Worm (Caenorhabditis elegans) whole organism, L1 larva: Measurements from ENCODE around the gene nhr-232.
A peak's percentile ranks its signal among the peaks of the same experiment; 100 is the strongest.

Experiments
- C16A3.4 ChIP-seq: fragments of 150-350 bp; optimal IDR thresholded peaks from 2 replicates; lab custom pipeline; 2014; ENCODE audit warnings: missing biosample characterization, missing genetic modification characterization
- aly-2 ChIP-seq: fragments of 150-350 bp; optimal IDR thresholded peaks from 2 replicates; lab custom pipeline; 2014; ENCODE audit warnings: missing biosample characterization, missing genetic modification characterization
- blmp-1 ChIP-seq: fragments of 150-350 bp; optimal IDR thresholded peaks from 2 replicates; lab custom pipeline; 2014; ENCODE audit warnings: missing biosample characterization, missing genetic modification characterization
- ceh-90 ChIP-seq: sonication (generic microtip); optimal IDR thresholded peaks from 2 replicates; lab custom pipeline; 2016; ENCODE audit warnings: missing genetic modification characterization, missing compliant biosample characterization
- dsc-1 ChIP-seq: sonication (generic microtip); optimal IDR thresholded peaks from 2 replicates; lab custom pipeline; 2016; ENCODE audit warnings: mild to moderate bottlenecking, missing genetic modification characterization, missing compliant biosample characterization
- efl-1 ChIP-seq, 4 experiments: fragments of 150-350 bp; optimal IDR thresholded peaks in 3 of 4; peaks in 1 of 4; 1 replicate in 1 of 4; 2 replicates in 3 of 4; lab custom pipeline; 2014; ENCODE audit warnings: missing biosample characterization in 2 of 4, missing genetic modification characterization in 2 of 4, missing genetic modification reagents in 2 of 4
- efl-3 ChIP-seq: fragments of 200-800 bp; sonication (Bioruptor generic); optimal IDR thresholded peaks from 2 replicates; lab custom pipeline; 2018; ENCODE audit warnings: mild to moderate bottlenecking, missing genetic modification characterization, missing compliant biosample characterization
- egl-13 ChIP-seq: sonication (generic microtip); optimal IDR thresholded peaks from 2 replicates; lab custom pipeline; 2016; ENCODE audit warnings: missing genotype, missing genetic modification reagents, missing genetic modification characterization, missing compliant biosample characterization
- elt-2 ChIP-seq: sonication (generic microtip); optimal IDR thresholded peaks from 2 replicates; lab custom pipeline; 2016; ENCODE audit warnings: missing genetic modification characterization, mild to moderate bottlenecking, inconsistent platforms, missing compliant biosample characterization, missing genetic modification reagents
- fkh-10 ChIP-seq: sonication (generic microtip); optimal IDR thresholded peaks from 2 replicates; lab custom pipeline; 2017; ENCODE audit warnings: missing biosample characterization, missing genetic modification reagents, missing genetic modification characterization
- fkh-4 ChIP-seq: sonication (generic microtip); optimal IDR thresholded peaks from 2 replicates; lab custom pipeline; 2016; ENCODE audit warnings: missing compliant biosample characterization, missing genetic modification characterization, borderline replicate concordance
- fkh-8 ChIP-seq: sonication (generic microtip); optimal IDR thresholded peaks from 2 replicates; lab custom pipeline; 2016; ENCODE audit warnings: mild to moderate bottlenecking, missing genetic modification characterization, missing compliant biosample characterization
- hlh-17 ChIP-seq: fragments of 200-800 bp; sonication (Bioruptor generic); optimal IDR thresholded peaks from 2 replicates; lab custom pipeline; 2018; ENCODE audit warnings: missing genetic modification characterization, mild to moderate bottlenecking, missing compliant biosample characterization, moderate library complexity, borderline replicate concordance
- hlh-4 ChIP-seq: sonication (generic microtip); optimal IDR thresholded peaks from 2 replicates; lab custom pipeline; 2016; ENCODE audit warnings: mild to moderate bottlenecking, missing genetic modification characterization, missing compliant biosample characterization
- isw-1 ChIP-seq: fragments of 200-800 bp; sonication (Bioruptor generic); IDR thresholded peaks from 2 replicates; pipeline ENCODE4 v1.3.6; 2022; ENCODE audit warnings: missing genetic modification characterization, missing compliant biosample characterization
- lin-13 ChIP-seq: fragments of 150-350 bp; optimal IDR thresholded peaks from 2 replicates; lab custom pipeline; 2014; ENCODE audit warnings: missing biosample characterization, missing genetic modification reagents, missing genetic modification characterization
- lin-14 ChIP-seq: fragments of 200-800 bp; sonication (Bioruptor generic); optimal IDR thresholded peaks from 2 replicates; lab custom pipeline; 2018; ENCODE audit warnings: mild to moderate bottlenecking, missing genetic modification characterization, moderate library complexity, missing compliant biosample characterization
- lin-15B ChIP-seq: fragments of 150-350 bp; sonication (generic microtip); optimal IDR thresholded peaks from 3 replicates; lab custom pipeline; 2014; ENCODE audit warnings: missing biosample characterization, missing genetic modification characterization
- lin-35 ChIP-seq, 2 experiments: fragments of 150-350 bp; optimal IDR thresholded peaks; 2 replicates each; lab custom pipeline; 2014; ENCODE audit warnings: missing biosample characterization in 2 of 2, missing genetic modification characterization in 2 of 2, missing genetic modification reagents in 2 of 2
- lin-39 ChIP-seq: fragments of 150-350 bp; optimal IDR thresholded peaks from 2 replicates; lab custom pipeline; 2014; ENCODE audit warnings: missing biosample characterization, missing genetic modification reagents, missing genetic modification characterization
- mab-9 ChIP-seq: fragments of 200-800 bp; sonication (Bioruptor generic); IDR thresholded peaks from 2 replicates; pipeline ENCODE4 v1.3.6; 2022; ENCODE audit warnings: missing genetic modification reagents, missing genetic modification characterization, missing compliant biosample characterization
- mef-2 ChIP-seq: fragments of 150-350 bp; optimal IDR thresholded peaks from 2 replicates; lab custom pipeline; 2014; ENCODE audit warnings: missing biosample characterization, missing genetic modification characterization
- mep-1 ChIP-seq: fragments of 150-350 bp; optimal IDR thresholded peaks from 2 replicates; lab custom pipeline; 2014; ENCODE audit warnings: missing biosample characterization, missing genetic modification characterization
- nhr-12 ChIP-seq: sonication (generic microtip); optimal IDR thresholded peaks from 2 replicates; lab custom pipeline; 2017; ENCODE audit warnings: missing biosample characterization, missing genetic modification characterization
- nhr-19 ChIP-seq: fragments of 200-800 bp; sonication (Bioruptor generic); conservative IDR thresholded peaks from 2 replicates; pipeline ENCODE4 v1.3.6; 2022; ENCODE audit warnings: missing genetic modification characterization, missing compliant biosample characterization
- nhr-47 ChIP-seq: sonication (generic microtip); optimal IDR thresholded peaks from 2 replicates; lab custom pipeline; 2016; ENCODE audit warnings: mild to moderate bottlenecking, missing genetic modification characterization, moderate library complexity, missing compliant biosample characterization
- nhr-71 ChIP-seq: sonication (generic microtip); optimal IDR thresholded peaks from 2 replicates; lab custom pipeline; 2016; ENCODE audit warnings: mild to moderate bottlenecking, missing genetic modification characterization, moderate library complexity, missing compliant biosample characterization
- nhr-77 ChIP-seq: fragments of 150-350 bp; optimal IDR thresholded peaks from 2 replicates; lab custom pipeline; 2014; ENCODE audit warnings: missing biosample characterization, missing genetic modification characterization
- nhr-85 ChIP-seq: sonication (generic microtip); peaks from one replicate; lab custom pipeline; 2016; ENCODE audit warnings: missing genetic modification characterization, inconsistent platforms, missing compliant biosample characterization
- pag-3 ChIP-seq: sonication (generic microtip); optimal IDR thresholded peaks from 2 replicates; lab custom pipeline; 2017; ENCODE audit warnings: missing genetic modification characterization, mild to moderate bottlenecking, missing compliant biosample characterization, antibody characterized with exemption, borderline replicate concordance; ENCODE audit not compliant: insufficient read depth
- pqm-1 ChIP-seq: sonication (generic microtip); optimal IDR thresholded peaks from 3 replicates; lab custom pipeline; 2017; ENCODE audit warnings: missing biosample characterization, missing genetic modification characterization
- rnt-1 ChIP-seq: sonication (generic microtip); optimal IDR thresholded peaks from 2 replicates; lab custom pipeline; 2016; ENCODE audit warnings: mild to moderate bottlenecking, missing genetic modification characterization, moderate library complexity, missing compliant biosample characterization
- skn-1 ChIP-seq: fragments of 150-350 bp; optimal IDR thresholded peaks from 2 replicates; lab custom pipeline; 2014; ENCODE audit warnings: missing biosample characterization, missing genetic modification characterization
- snpc-4 ChIP-seq: fragments of 150-350 bp; optimal IDR thresholded peaks from 2 replicates; lab custom pipeline; 2014; ENCODE audit warnings: missing biosample characterization, missing genetic modification characterization
- snu-23 ChIP-seq: sonication (generic microtip); optimal IDR thresholded peaks from 2 replicates; lab custom pipeline; 2016; ENCODE audit warnings: missing genetic modification characterization, missing compliant biosample characterization
- sox-4 ChIP-seq: sonication (generic microtip); optimal IDR thresholded peaks from 2 replicates; lab custom pipeline; 2016; ENCODE audit warnings: missing genetic modification characterization, missing compliant biosample characterization
- sptf-1 ChIP-seq: fragments of 150-350 bp; optimal IDR thresholded peaks from 2 replicates; lab custom pipeline; 2014; ENCODE audit warnings: missing biosample characterization, missing genetic modification characterization
- swsn-7 ChIP-seq: sonication (generic microtip); optimal IDR thresholded peaks from 2 replicates; lab custom pipeline; 2016; ENCODE audit warnings: missing genetic modification characterization, missing compliant biosample characterization
- unc-30 ChIP-seq: sonication (generic microtip); optimal IDR thresholded peaks from 2 replicates; lab custom pipeline; 2017; ENCODE audit warnings: missing biosample characterization, missing genetic modification characterization
- unc-98 ChIP-seq: fragments of 200-800 bp; sonication (Bioruptor generic); IDR thresholded peaks from 2 replicates; pipeline ENCODE4 v1.3.6; 2022; ENCODE audit warnings: missing genetic modification characterization, missing compliant biosample characterization
- vab-15 ChIP-seq: sonication (generic microtip); optimal IDR thresholded peaks from 2 replicates; lab custom pipeline; 2017; ENCODE audit warnings: missing genotype, mild to moderate bottlenecking, missing genetic modification characterization, missing compliant biosample characterization
- xbp-1 ChIP-seq: sonication (generic microtip); optimal IDR thresholded peaks from 2 replicates; lab custom pipeline; 2016; ENCODE audit warnings: missing genetic modification characterization, missing compliant biosample characterization
- zag-1 ChIP-seq: fragments of 150-350 bp; optimal IDR thresholded peaks from 2 replicates; lab custom pipeline; 2014; ENCODE audit warnings: missing biosample characterization, missing genetic modification characterization

Gene nhr-232

DNA sequence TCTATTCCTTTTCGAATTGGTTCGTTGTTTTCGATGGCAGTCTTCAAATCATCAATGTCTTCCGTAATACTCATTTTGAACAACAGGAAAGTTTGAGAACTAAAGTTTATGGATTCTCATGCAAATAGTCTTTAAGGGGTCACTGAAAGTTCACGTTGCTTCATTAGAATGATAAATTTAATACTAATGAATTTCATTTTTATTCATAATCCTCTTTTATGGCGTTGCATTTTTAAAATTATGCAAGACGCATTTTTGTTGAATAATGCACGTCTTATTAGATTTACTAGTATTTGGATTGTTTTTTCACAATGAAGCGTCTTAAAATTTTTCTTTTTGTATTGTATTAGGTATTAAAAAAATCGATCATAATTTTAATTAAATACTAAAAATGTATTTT is 12.9 kb upstream of the nhr-232 start, which contains the start of gene C12D8.9:
TSS of gene C12D8.9 (minus strand) at position 101 of the 400 bp plus-strand sequence.
- TF ChIP-seq dsc-1 (tag; lab: Kevin White, UChicago) (no peak), nhr-77 (no peak), hlh-17 (GFP tag; lab: Kevin White, UChicago) (no peak), snpc-4 (tag; lab: Kevin White, UChicago) (no peak), efl-3 (GFP tag; lab: Kevin White, UChicago) (no peak), skn-1 (tag; lab: Kevin White, UChicago) (no peak), blmp-1 (tag; lab: Kevin White, UChicago) (no peak), nhr-12 (tag; lab: Kevin White, UChicago) (no peak), mep-1 (tag; lab: Kevin White, UChicago) (no peak), aly-2 (no peak), mab-9 (GFP tag; lab: Robert Waterston, UW) (no peak), unc-30 (tag; lab: Kevin White, UChicago) (no peak), pqm-1 (no peak), mef-2 (tag; lab: Kevin White, UChicago) (no peak), nhr-47 (tag; lab: Kevin White, UChicago) (no peak)

DNA sequence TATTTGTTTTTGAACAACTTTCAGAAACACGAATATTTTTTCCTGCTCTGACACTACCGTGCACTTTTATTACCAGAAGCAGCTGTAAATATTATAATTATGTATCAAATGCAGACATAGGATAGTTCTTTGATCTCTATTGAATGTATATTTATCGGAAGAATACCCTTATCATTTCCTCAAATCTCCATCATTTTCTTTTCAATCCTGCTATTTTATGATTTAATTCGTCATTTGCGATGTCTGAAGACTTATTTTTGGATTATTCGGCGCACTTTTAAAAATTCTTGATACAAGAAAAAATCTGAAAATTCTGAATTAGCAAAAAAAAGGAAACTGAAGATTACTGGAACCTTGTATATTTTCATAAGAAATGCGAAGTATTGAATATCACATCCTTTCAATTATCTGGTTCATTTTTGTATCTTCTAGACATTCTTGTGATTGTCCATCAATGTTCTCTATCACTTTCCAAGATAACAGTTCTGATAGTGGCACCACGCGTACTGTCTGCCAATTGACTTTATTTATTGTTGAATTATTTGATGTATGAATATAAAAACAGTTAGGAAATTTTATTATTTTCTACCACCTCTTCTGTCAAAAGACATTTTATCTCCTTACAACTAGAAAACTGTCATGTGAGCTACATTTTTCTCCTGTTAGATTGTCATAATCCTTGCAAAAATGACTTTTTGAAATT is 11.8 kb upstream of the nhr-232 start:
- TF ChIP-seq snpc-4 (tag; lab: Kevin White, UChicago) (no peak), C16A3.4 (tag; lab: Kevin White, UChicago) (no peak), mef-2 (tag; lab: Kevin White, UChicago) (no peak), fkh-8 (tag; lab: Kevin White, UChicago) (peak; percentile 11), dsc-1 (tag; lab: Kevin White, UChicago) (peak; percentile 73), isw-1 (no peak), elt-2 (tag; lab: Kevin White, UChicago) (peak; percentile 34), efl-3 (GFP tag; lab: Kevin White, UChicago) (no peak), sptf-1 (tag; lab: Kevin White, UChicago) (no peak)

DNA sequence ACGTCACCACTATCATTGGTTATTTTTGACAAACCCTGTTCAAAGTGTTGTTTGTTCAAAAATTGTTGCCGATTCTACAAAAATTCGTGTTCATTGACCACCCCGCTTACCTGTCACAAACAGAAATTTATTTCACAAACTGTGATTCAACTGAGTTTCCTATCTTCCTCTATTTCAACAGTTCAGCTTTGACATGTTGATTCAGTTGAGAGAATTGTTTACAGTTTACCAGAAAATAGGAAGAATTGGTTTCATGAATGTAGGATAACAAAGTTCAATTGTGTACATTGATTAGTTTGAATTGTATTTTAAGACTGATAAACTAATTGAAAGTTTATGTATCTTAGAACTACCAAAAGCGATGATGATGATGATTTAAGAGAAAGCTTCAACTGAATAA is 10.4 kb upstream of the nhr-232 start:
- TF ChIP-seq dsc-1 (tag; lab: Kevin White, UChicago): peak; percentile 6
- TF ChIP-seq hlh-4: no peak

DNA sequence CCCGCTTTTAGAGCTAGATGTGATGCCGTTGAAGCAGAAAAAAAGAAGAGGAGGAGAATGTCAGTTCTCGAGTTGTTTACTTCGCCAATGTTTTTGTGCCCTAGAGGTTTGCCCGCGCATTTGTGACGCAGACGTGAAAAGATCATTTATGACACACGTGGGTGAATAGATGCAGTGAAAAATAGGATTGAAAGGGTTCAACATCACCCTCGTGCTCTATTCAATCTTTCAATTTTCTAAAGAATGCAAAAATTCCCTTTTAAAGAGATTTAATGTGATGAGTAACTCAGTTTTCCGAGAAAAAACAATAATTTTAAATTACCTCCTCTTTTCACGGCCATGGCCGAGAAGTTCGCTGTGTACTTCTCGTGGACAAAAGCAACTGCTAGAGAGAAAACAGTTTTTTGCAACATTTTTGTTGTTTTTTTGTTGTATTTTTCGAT is 9.5 kb upstream of the nhr-232 start:
- TF ChIP-seq rnt-1 (tag; lab: Kevin White, UChicago) (no peak), efl-1 (optimal IDR thresholded peaks at IDR 0.05; lab: Kevin White, UChicago) (peak; percentile 35 to 53), efl-1 (GFP tag; optimal IDR thresholded peaks at IDR 0.05 in 1 of 2; lab: Kevin White, UChicago) (peak; percentile 42 to 79), fkh-4 (tag; lab: Kevin White, UChicago) (peak; percentile 55), pag-3 (tag; lab: Kevin White, UChicago) (no peak), nhr-71 (tag; lab: Kevin White, UChicago) (peak; percentile 84), fkh-8 (tag; lab: Kevin White, UChicago) (peak; percentile 89), nhr-85 (tag; lab: Kevin White, UChicago) (peak; percentile 67), vab-15 (tag; lab: Kevin White, UChicago) (no peak), dsc-1 (tag; lab: Kevin White, UChicago) (peak; percentile 91), lin-15B (no peak), ceh-90 (tag; lab: Kevin White, UChicago) (peak; percentile 31), lin-35 (GFP tag; optimal IDR thresholded peaks at IDR 0.05; lab: Kevin White, UChicago) (peak; percentile 55 to 66), mab-9 (GFP tag; lab: Robert Waterston, UW) (0 out of 2 replicates have a peak, but pooled peaks have one; percentile 51), lin-13 (GFP tag; lab: Kevin White, UChicago) (peak; percentile 13), xbp-1 (peak; percentile 34), fkh-10 (peak; percentile 16), pqm-1 (no peak), egl-13 (tag; lab: Kevin White, UChicago) (no peak), swsn-7 (tag; lab: Kevin White, UChicago) (peak; percentile 42), lin-39 (tag; lab: Kevin White, UChicago) (no peak), nhr-12 (tag; lab: Kevin White, UChicago) (no peak), unc-98 (no peak), efl-3 (GFP tag; lab: Kevin White, UChicago) (no peak), sox-4 (tag; lab: Kevin White, UChicago) (peak; percentile 68), nhr-19 (GFP tag; lab: Robert Waterston, UW) (peak; percentile 37), snu-23 (GFP tag; lab: Kevin White, UChicago) (peak; percentile 51), zag-1 (no peak), blmp-1 (tag; lab: Kevin White, UChicago) (no peak), lin-14 (GFP tag; lab: Kevin White, UChicago) (peak; percentile 94), elt-2 (tag; lab: Kevin White, UChicago) (no peak)
